Worm (Caenorhabditis elegans) whole organism, L4/young adult: Measurements from ENCODE around the gene B0034.1.
"Not testable (repeated sequence)": the region's sequence is repeated elsewhere in the genome, so short reads cannot be mapped to it uniquely, and the experiment has no call there.

ENCODE experiments used
- W03F9.2 ChIP-seq: fragments of 150-350 bp; optimal IDR thresholded peaks from 2 replicates; lab custom pipeline; 2014; ENCODE audit warnings: missing biosample characterization, missing genetic modification characterization
- dao-5 ChIP-seq: sonication (generic microtip); optimal IDR thresholded peaks from 2 replicates; lab custom pipeline; 2016; ENCODE audit warnings: missing genotype, missing genetic modification characterization, moderate library complexity, missing compliant biosample characterization
- him-1 ChIP-seq: sonication (generic microtip); optimal IDR thresholded peaks from 2 replicates; lab custom pipeline; 2016; ENCODE audit warnings: missing genotype, missing genetic modification reagents, missing genetic modification characterization, missing compliant biosample characterization

Gene B0034.1

DNA sequence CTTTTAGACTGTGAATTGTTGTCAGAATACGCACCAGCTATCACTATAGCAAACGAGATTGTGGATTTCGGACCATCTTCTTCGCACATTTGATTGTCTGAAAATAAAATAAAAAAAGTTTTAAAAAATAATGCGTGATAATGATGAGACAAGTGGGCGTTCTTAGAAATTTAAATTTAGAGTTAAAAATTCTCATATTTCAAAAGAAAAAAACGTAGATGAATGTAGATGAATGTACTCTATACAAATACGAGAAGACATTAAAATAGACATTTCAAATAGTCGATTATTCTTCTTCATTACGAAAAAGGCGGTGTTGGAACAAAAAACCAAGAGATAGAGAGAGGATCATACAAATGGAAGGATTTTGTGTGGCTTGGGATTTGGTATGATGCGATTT is 6.7 kb downstream of the B0034.1 start, which contains the start of gene B0034.5:
TSS of gene B0034.5 (minus strand) at position 101 of the 400 bp plus-strand sequence.
- TF ChIP-seq dao-5 (tag; lab: Kevin White, UChicago) (no peak), him-1 (tag; lab: Kevin White, UChicago) (no peak), W03F9.2 (tag; lab: Kevin White, UChicago) (no peak)

DNA sequence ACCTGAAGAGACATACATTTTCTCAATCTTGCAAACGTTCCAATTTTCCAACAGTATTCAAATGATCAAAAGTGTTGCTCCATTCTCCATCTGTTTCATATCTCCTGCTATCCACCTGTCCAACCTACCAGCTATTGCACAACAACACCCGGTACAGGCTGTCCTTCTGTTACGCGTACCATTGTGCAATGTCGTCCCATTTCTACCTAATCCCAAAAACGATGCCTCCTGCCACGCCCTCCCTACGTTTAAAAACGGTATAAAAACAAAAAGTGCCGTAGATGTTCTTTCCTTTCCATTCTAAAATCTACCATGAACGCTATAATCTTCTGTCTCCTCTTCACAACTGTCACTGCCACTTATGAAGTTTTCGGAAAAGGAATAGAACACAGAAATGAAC is 20.1 kb downstream of the B0034.1 start, which contains the start of gene ins-2:
TSS of gene ins-2 (plus strand) at position 301 of the 400 bp plus-strand sequence.
- TF ChIP-seq him-1 (tag; lab: Kevin White, UChicago) (no peak), W03F9.2 (tag; lab: Kevin White, UChicago) (no peak), dao-5 (tag; lab: Kevin White, UChicago) (no peak)

DNA sequence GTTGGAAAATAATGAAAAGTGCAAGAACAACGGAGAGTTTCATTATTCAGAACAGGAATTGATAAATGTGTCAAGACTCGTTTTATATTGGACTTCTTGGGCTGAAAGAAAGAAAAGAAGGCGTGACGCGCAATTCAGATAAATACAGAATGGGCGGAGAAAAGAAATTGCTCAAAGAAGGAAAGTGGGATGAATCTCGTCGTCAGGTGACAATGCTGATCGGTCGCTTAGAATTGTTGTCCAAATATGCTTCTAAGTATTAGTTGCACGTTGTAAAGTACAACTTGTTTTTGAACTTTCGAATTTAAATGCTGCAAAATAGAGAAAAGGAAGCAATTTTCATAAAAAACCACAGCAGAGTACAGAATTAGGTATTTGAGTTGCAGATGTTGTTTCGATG is 22.5 kb downstream of the B0034.1 start, which contains the start of gene ins-3:
TSS of gene ins-3 (minus strand) at position 101 of the 400 bp plus-strand sequence.
- TF ChIP-seq dao-5 (tag; lab: Kevin White, UChicago), result no peak
- TF ChIP-seq him-1 (tag; lab: Kevin White, UChicago), result no peak
- TF ChIP-seq W03F9.2 (tag; lab: Kevin White, UChicago), result no peak

DNA sequence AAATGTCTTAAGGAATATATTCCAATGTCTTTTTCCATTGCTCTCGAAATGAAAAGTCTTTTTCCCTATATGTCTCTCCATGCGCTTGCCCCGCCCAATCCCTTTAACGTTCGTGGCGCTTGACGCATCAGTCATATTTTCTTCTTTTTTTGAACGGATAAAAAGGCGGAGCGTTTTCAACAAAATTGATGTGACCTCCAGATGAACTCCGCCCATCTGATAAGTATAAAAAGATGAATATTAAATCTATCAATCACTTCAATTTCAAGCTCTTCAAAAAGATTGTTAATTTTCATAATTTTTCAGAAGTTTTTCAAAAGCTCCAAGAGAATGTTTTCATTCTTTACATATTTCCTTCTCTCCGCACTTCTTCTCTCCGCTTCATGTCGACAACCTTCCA is 27.9 kb downstream of the B0034.1 start, which contains the start of gene ins-4:
TSS of gene ins-4 (plus strand) at position 301 of the 400 bp plus-strand sequence.
- no peak for TF ChIP-seq him-1 (tag; lab: Kevin White, UChicago)
- TF ChIP-seq dao-5 (tag; lab: Kevin White, UChicago), result no peak
- TF ChIP-seq W03F9.2 (tag; lab: Kevin White, UChicago), result no peak

DNA sequence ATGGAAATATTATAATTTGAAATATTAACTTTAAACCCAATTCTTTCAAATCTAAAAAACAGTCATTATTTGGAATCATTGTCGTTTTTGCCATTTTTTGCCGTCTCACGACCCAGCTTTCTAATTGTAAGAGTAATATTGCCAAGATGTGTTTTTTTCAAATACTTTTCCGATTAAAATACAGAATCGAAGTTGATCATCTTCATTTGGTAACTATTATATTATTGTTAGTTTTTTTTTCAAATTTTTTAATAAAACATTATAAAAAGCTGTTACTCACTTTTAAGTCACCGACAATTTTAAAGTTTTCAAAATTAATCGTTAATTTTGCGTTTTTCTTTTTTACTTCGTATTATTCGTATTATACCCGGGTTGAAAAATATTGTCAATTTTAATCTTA is 29.1 kb downstream of the B0034.1 start, which contains the start of gene ins-5:
TSS of gene ins-5 (plus strand) at position 301 of the 400 bp plus-strand sequence.
- TF ChIP-seq dao-5 (tag; lab: Kevin White, UChicago) (no peak), W03F9.2 (tag; lab: Kevin White, UChicago) (no peak), him-1 (tag; lab: Kevin White, UChicago) (no peak)

DNA sequence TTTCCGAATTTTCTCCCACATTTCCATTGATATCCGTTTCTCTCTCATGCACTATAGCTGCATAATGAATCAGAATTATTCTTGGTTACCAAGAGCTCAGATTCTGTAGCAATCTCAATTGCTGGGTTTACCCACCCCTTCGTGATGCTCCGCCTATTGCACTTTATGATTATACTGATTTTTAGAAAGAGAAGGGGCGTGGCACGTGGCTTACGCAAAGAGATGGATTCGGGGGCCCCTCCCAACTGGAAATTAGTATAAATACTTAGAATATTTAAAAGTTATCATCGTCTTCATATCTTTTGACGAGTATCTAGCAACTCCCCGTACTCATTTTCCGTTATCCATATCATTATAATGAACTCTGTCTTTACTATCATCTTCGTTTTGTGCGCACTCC is 32.0 kb downstream of the B0034.1 start, which contains the start of gene ins-6:
TSS of gene ins-6 (plus strand) at position 301 of the 400 bp plus-strand sequence.
- TF ChIP-seq him-1 (tag; lab: Kevin White, UChicago) (no peak), dao-5 (tag; lab: Kevin White, UChicago) (no peak)

DNA sequence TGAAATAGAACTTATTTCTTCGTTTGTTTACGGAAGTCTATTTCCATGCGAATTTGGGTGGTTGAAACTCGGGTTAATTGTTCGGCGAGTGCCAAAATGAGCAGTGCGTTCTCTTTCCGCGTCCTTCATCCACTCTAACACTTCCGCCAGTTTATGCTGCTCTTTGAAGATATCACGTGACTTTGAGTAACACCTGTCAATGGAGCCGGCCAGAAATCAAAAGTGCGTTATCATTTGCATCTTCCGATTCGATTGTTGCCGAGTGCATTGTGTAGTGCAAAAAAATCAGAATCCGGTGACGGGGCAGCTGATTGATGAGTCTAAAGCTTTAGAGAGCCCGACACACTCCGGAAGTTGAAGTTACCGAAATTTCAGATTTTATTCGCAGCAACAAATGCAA is 32.9 kb downstream of the B0034.1 start:
- no peak for TF ChIP-seq him-1 (tag; lab: Kevin White, UChicago)
- TF ChIP-seq dao-5 (tag; lab: Kevin White, UChicago), result no peak
- no peak for TF ChIP-seq W03F9.2 (tag; lab: Kevin White, UChicago)

DNA sequence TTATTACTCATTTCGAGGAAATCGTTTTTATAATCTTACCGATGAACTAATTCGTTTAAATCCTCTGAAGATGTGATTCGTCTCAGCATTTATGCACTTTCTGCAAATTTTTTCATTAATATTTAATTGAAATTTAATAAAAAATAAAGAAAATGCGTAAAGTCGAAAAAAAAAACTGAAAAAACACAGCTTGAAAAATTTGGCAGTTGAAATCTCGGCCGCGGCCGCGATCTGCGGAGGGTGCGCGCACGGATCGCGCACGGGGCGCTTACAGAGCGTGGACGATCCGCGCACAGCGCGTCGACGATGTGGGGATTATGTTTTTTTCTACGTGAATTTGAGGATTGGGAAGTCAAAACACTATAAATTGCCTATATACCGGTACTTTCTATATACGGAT is 40.8 kb downstream of the B0034.1 start, which contains the start of gene ZK84.4:
TSS of gene ZK84.4 (minus strand) at position 101 of the 400 bp plus-strand sequence.
- not testable (repeated sequence) for TF ChIP-seq dao-5, him-1, W03F9.2 (tag; lab: Kevin White, UChicago)

DNA sequence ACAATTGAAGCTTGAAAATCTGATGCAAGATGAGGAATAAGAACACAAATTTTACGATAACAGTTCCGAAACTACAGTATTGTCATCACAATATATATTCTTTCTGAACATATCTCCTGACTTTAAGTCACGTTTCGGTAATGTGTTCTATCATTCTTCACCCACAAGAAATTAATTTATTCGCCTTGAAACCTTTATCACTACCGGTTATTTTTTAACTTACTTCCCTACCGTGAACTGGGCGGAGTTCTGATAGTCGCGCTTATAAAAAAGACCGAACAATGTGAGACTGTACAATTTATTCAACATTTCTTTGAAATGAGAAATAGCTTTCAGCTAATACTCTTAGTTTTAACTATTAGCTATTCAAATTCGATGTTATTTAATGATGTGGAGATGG is 42.4 kb downstream of the B0034.1 start, which contains the start of gene ins-20:
TSS of gene ins-20 (plus strand) at position 301 of the 400 bp plus-strand sequence.
- TF ChIP-seq dao-5 (tag; lab: Kevin White, UChicago), result no peak
- TF ChIP-seq W03F9.2 (tag; lab: Kevin White, UChicago), result no peak
- no peak for TF ChIP-seq him-1 (tag; lab: Kevin White, UChicago)

DNA sequence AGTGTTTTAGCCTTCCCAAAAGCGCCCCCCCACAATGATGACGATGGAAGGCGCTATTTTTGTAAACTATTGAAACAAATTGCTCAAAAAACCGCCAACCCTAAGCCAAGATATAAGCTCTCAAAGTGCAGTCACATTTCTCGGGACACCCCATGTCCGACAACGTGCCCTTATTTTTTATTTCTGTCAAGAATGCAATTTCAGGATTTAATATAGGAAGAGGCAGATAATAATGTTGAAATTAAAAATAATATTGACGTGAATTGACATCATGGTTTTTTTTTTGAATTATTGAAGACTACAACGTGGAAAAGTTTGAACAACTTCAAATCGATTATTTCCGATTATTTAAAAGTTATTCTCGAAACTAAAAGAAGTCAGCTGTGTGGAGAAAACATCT is 45.9 kb downstream of the B0034.1 start, which contains the start of gene ZK84.2:
TSS of gene ZK84.2 (plus strand) at position 301 of the 400 bp plus-strand sequence.
- TF ChIP-seq dao-5, W03F9.2, him-1 (tag; lab: Kevin White, UChicago): not testable (repeated sequence)

DNA sequence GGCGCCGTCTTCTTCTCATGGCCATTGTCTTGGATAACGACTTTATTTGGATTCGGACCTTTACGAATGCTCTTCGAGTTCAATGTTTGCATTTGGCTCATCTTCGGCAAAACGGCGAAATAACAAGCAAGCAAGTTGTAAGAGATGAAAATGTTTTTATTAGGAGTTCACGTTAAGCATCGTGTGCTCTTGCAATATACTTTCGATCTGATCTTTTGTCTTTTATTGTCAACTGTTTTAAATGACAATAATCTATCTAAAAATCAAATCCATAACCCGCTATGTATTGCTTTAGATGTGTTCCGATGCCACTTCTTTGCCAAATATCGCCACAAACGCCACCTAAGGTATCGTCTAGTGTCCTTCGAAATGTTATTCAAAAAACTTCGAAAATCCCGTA is 48.3 kb downstream of the B0034.1 start, which contains the start of gene ZK84.5:
TSS of gene ZK84.5 (minus strand) at position 101 of the 400 bp plus-strand sequence.
- no peak for TF ChIP-seq him-1 (tag; lab: Kevin White, UChicago)
- TF ChIP-seq W03F9.2 (tag; lab: Kevin White, UChicago), result no peak
- no peak for TF ChIP-seq dao-5 (tag; lab: Kevin White, UChicago)

DNA sequence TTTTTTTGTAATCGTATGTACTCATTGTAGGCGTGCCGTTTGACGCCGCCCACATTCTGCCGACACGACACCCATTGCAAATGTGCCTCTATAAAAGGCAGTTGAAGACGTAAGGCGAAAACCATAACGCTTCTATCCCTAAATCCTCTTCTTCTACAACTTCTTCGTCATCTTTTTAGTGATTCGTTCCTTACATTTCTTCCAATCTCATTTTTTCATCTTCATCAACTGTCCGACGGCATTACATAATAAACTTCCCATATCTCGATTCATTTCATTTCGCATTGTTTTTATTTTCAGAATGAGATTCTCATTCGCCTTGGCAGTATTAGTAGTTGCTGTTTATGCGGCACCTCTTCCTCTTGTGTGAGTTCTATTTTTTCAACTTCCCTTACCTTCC is 52.2 kb downstream of the B0034.1 start, which contains the start of gene ZK84.1:
TSS of gene ZK84.1 (plus strand) at position 301 of the 400 bp plus-strand sequence.
- TF ChIP-seq W03F9.2 (tag; lab: Kevin White, UChicago) (no peak), him-1 (tag; lab: Kevin White, UChicago) (no peak), dao-5 (tag; lab: Kevin White, UChicago) (no peak)
